Fruit fly (Drosophila melanogaster) Kc167 (cell line): ENCODE measurements around the gene GlyRS.

Source experiments
- Myc ChIP-seq: fragments of >200 bp; optimal IDR thresholded peaks from 2 replicates; lab custom pipeline; 2017; ENCODE audit warnings: missing external identifiers
- Sin3A ChIP-seq: fragments of >200 bp; optimal IDR thresholded peaks from 2 replicates; lab custom pipeline; 2018; ENCODE audit warnings: missing external identifiers
- h ChIP-seq: fragments of >200 bp; optimal IDR thresholded peaks from 3 replicates; lab custom pipeline; 2018; ENCODE audit warnings: missing external identifiers
- insv ChIP-seq: fragments of >200 bp; optimal IDR thresholded peaks from 3 replicates; lab custom pipeline; 2018; ENCODE audit warnings: missing external identifiers
- psq ChIP-seq: fragments of >200 bp; optimal IDR thresholded peaks from 2 replicates; lab custom pipeline; 2017; ENCODE audit warnings: missing external identifiers
- ttk ChIP-seq: sonication (Bioruptor generic); optimal IDR thresholded peaks from 2 replicates; lab custom pipeline; 2017; ENCODE audit warnings: missing external identifiers

The GlyRS gene

dm6 chr3L:15064877-15065276 lies 30.1 kb upstream of the GlyRS start, which contains the start of gene Sytbeta:
Gene Sytbeta, minus strand, starts transcription at chr3L:15064977.
- TF ChIP-seq h (lab: Kevin White, UChicago) (no peak), Myc (lab: Kevin White, UChicago) (no peak), Sin3A (no peak), ttk (no peak), psq (lab: Kevin White, UChicago) (no peak), insv (lab: Kevin White, UChicago) (no peak)

- TF ChIP-seq psq (lab: Kevin White, UChicago): no peak
- TF ChIP-seq h (lab: Kevin White, UChicago): no peak
- no peak for TF ChIP-seq ttk
- no peak for TF ChIP-seq Sin3A
- no peak for TF ChIP-seq insv (lab: Kevin White, UChicago)
- TF ChIP-seq Myc (lab: Kevin White, UChicago): no peak
Measured at dm6 chr3L:15072149-15072548, 22.8 kb upstream of the GlyRS start.

dm6 chr3L:15073680-15074079 lies 21.3 kb upstream of the GlyRS start:
- TF ChIP-seq Myc (lab: Kevin White, UChicago): no peak
- no peak for TF ChIP-seq ttk
- no peak for TF ChIP-seq psq (lab: Kevin White, UChicago)
- TF ChIP-seq insv (lab: Kevin White, UChicago): no peak
- no peak for TF ChIP-seq h (lab: Kevin White, UChicago)
- no peak for TF ChIP-seq Sin3A

- TF ChIP-seq Myc (lab: Kevin White, UChicago) (no peak), ttk (no peak), insv (lab: Kevin White, UChicago) (no peak), h (lab: Kevin White, UChicago) (no peak), psq (lab: Kevin White, UChicago) (no peak), Sin3A (no peak)
Measured at dm6 chr3L:15076380-15076779, 18.6 kb upstream of the GlyRS start.

dm6 chr3L:15078347-15078746 lies 16.6 kb upstream of the GlyRS start, which contains the start of gene Or71a:
Gene Or71a, minus strand, starts transcription at chr3L:15078447.
- TF ChIP-seq Sin3A: no peak
- TF ChIP-seq Myc (lab: Kevin White, UChicago): no peak
- no peak for TF ChIP-seq h (lab: Kevin White, UChicago)
- no peak for TF ChIP-seq ttk
- no peak for TF ChIP-seq insv (lab: Kevin White, UChicago)
- no peak for TF ChIP-seq psq (lab: Kevin White, UChicago)

dm6 chr3L:15079278-15079677 lies 15.7 kb upstream of the GlyRS start:
- no peak for TF ChIP-seq psq (lab: Kevin White, UChicago)
- TF ChIP-seq ttk: no peak
- no peak for TF ChIP-seq insv (lab: Kevin White, UChicago)
- TF ChIP-seq Sin3A: no peak
- no peak for TF ChIP-seq h (lab: Kevin White, UChicago)
- no peak for TF ChIP-seq Myc (lab: Kevin White, UChicago)

- TF ChIP-seq Sin3A: no peak
- TF ChIP-seq h (lab: Kevin White, UChicago): no peak
- no peak for TF ChIP-seq insv (lab: Kevin White, UChicago)
- no peak for TF ChIP-seq ttk
- no peak for TF ChIP-seq Myc (lab: Kevin White, UChicago)
- no peak for TF ChIP-seq psq (lab: Kevin White, UChicago)
Measured at dm6 chr3L:15084288-15084687, 10.7 kb upstream of the GlyRS start.

dm6 chr3L:15088285-15088684 lies 6.7 kb upstream of the GlyRS start:
- TF ChIP-seq ttk (no peak), h (lab: Kevin White, UChicago) (no peak), Myc (lab: Kevin White, UChicago) (no peak), psq (lab: Kevin White, UChicago) (no peak), insv (lab: Kevin White, UChicago) (no peak), Sin3A (no peak)

dm6 chr3L:15089083-15089704 lies 5.7 kb upstream of the GlyRS start:
- no peak for TF ChIP-seq h (lab: Kevin White, UChicago)

- no peak for TF ChIP-seq insv (lab: Kevin White, UChicago)
Measured at dm6 chr3L:15089887-15090679, 4.9 kb upstream of the GlyRS start.

dm6 chr3L:15093929-15094588 lies 883 bp upstream of the GlyRS start:
- TF ChIP-seq insv (lab: Kevin White, UChicago): no peak
- TF ChIP-seq Sin3A: no peak
- TF ChIP-seq psq (lab: Kevin White, UChicago): no peak
- TF ChIP-seq Myc (lab: Kevin White, UChicago): no peak
- no peak for TF ChIP-seq h (lab: Kevin White, UChicago)
- TF ChIP-seq ttk: no peak

dm6 chr3L:15097878-15098520 lies 3.1 kb downstream of the GlyRS start, which contains the start of gene Ctps:
Gene Ctps, plus strand, starts transcription at chr3L:15097914.
- TF ChIP-seq Myc (lab: Kevin White, UChicago): no peak
- TF ChIP-seq h (lab: Kevin White, UChicago): no peak
- no peak for TF ChIP-seq insv (lab: Kevin White, UChicago)
- no peak for TF ChIP-seq ttk
- no peak for TF ChIP-seq Sin3A
- TF ChIP-seq psq (lab: Kevin White, UChicago): no peak
